Worm (Caenorhabditis elegans): ENCODE data around the gene nlp-3.

DNA sequence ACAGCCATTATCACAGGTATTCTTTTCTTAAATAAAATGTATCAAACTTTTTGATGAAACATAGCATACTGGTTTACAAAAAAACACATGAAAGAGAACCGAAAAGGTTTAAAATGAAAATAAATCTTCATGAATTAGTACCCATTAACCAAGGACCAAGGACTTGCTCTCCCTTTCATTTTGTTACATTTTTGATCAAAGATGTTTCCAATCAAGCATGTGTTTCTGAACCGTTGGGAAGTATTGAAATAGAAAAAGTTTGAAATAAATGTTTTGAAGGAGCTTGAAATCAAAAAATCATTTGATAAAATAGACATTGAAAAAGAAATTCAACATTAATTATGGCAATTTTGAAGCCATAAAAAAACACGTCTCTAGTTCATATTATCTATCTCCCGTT, 34.3 kb upstream of the nlp-3 start:
- no peak for TF ChIP-seq ama-1 (optimal IDR thresholded peaks at IDR 0.05)
- TF ChIP-seq K02D7.2 (tag; optimal IDR thresholded peaks at IDR 0.05) = no peak
- TF ChIP-seq nhr-11 (tag; optimal IDR thresholded peaks at IDR 0.05) = no peak
- TF ChIP-seq nfya-1 (tag; optimal IDR thresholded peaks at IDR 0.05) = no peak
- TF ChIP-seq ceh-24 (tag; optimal IDR thresholded peaks at IDR 0.05) = no peak
- no peak for TF ChIP-seq pha-4 (tag; optimal IDR thresholded peaks at IDR 0.05)
- no peak for TF ChIP-seq fkh-10 (GFP tag; optimal IDR thresholded peaks at IDR 0.05)
- TF ChIP-seq syd-9 (tag; optimal IDR thresholded peaks at IDR 0.05) = no peak
- no peak for TF ChIP-seq pqm-1 (tag; optimal IDR thresholded peaks at IDR 0.05)

Measured in whole organism, late embryonic.